Worm (Caenorhabditis elegans) whole organism, L1 larva: ENCODE measurements around the gene ZK892.5.
A peak's percentile ranks its signal among the peaks of the same experiment; 100 is the strongest.
"Not testable (repeated sequence)": the region's sequence is repeated elsewhere in the genome, so short reads cannot be mapped to it uniquely, and the experiment has no call there.

ENCODE experiments used
- C04F5.9 ChIP-seq: sonication (generic microtip); optimal IDR thresholded peaks from 2 replicates; lab custom pipeline; 2016; ENCODE audit warnings: missing genetic modification characterization, missing compliant biosample characterization
- F16B12.6 ChIP-seq: fragments of 150-350 bp; optimal IDR thresholded peaks from 2 replicates; lab custom pipeline; 2014; ENCODE audit warnings: missing biosample characterization, missing genetic modification characterization
- alr-1 ChIP-seq: fragments of 200-800 bp; sonication (Bioruptor generic); optimal IDR thresholded peaks from 2 replicates; lab custom pipeline; 2018; ENCODE audit warnings: borderline replicate concordance, mild to moderate bottlenecking, missing genetic modification characterization, missing compliant biosample characterization
- aly-2 ChIP-seq: fragments of 150-350 bp; optimal IDR thresholded peaks from 2 replicates; lab custom pipeline; 2014; ENCODE audit warnings: missing biosample characterization, missing genetic modification characterization
- ceh-63 ChIP-seq: fragments of 200-800 bp; sonication (Bioruptor generic); optimal IDR thresholded peaks from 2 replicates; lab custom pipeline; 2018; ENCODE audit warnings: mild to moderate bottlenecking, missing genetic modification characterization, missing compliant biosample characterization
- ceh-88 ChIP-seq: fragments of 200-800 bp; sonication (Bioruptor generic); IDR thresholded peaks from 2 replicates; pipeline ENCODE4 v1.3.6; 2022; ENCODE audit warnings: missing genetic modification characterization, missing compliant biosample characterization
- ceh-90 ChIP-seq: sonication (generic microtip); optimal IDR thresholded peaks from 2 replicates; lab custom pipeline; 2016; ENCODE audit warnings: missing genetic modification characterization, missing compliant biosample characterization
- dpl-1 ChIP-seq, 3 experiments: fragments of 150-350 bp in 2 of 3; sonication (generic microtip) in 1 of 3; optimal IDR thresholded peaks; 2 replicates each; lab custom pipeline; 2014 to 2017; ENCODE audit warnings: missing biosample characterization in 3 of 3, missing genetic modification characterization in 3 of 3, missing genetic modification reagents in 3 of 3
- dsc-1 ChIP-seq: sonication (generic microtip); optimal IDR thresholded peaks from 2 replicates; lab custom pipeline; 2016; ENCODE audit warnings: mild to moderate bottlenecking, missing genetic modification characterization, missing compliant biosample characterization
- efl-1 ChIP-seq, 4 experiments: fragments of 150-350 bp; optimal IDR thresholded peaks in 3 of 4; peaks in 1 of 4; 1 replicate in 1 of 4; 2 replicates in 3 of 4; lab custom pipeline; 2014; ENCODE audit warnings: missing biosample characterization in 2 of 4, missing genetic modification characterization in 2 of 4, missing genetic modification reagents in 2 of 4
- egl-13 ChIP-seq: sonication (generic microtip); optimal IDR thresholded peaks from 2 replicates; lab custom pipeline; 2016; ENCODE audit warnings: missing genotype, missing genetic modification reagents, missing genetic modification characterization, missing compliant biosample characterization
- elt-3 ChIP-seq, 6 experiments: fragments of 150-350 bp in 1 of 6; sonication (generic microtip); optimal IDR thresholded peaks; 2 replicates each; lab custom pipeline; 2017 to 2018; ENCODE audit warnings: missing biosample characterization in 6 of 6, missing genetic modification characterization in 6 of 6, inconsistent platforms in 1 of 6
- fos-1 ChIP-seq: fragments of 150-350 bp; optimal IDR thresholded peaks from 2 replicates; lab custom pipeline; 2014; ENCODE audit warnings: missing biosample characterization, missing genetic modification characterization
- irx-1 ChIP-seq: sonication (generic microtip); optimal IDR thresholded peaks from 2 replicates; lab custom pipeline; 2016; ENCODE audit warnings: missing genetic modification characterization, missing compliant biosample characterization
- jun-1 ChIP-seq: fragments of 150-350 bp; optimal IDR thresholded peaks from 2 replicates; lab custom pipeline; 2014; ENCODE audit warnings: missing biosample characterization, missing genetic modification reagents, missing genetic modification characterization
- lin-14 ChIP-seq: fragments of 200-800 bp; sonication (Bioruptor generic); optimal IDR thresholded peaks from 2 replicates; lab custom pipeline; 2018; ENCODE audit warnings: mild to moderate bottlenecking, missing genetic modification characterization, moderate library complexity, missing compliant biosample characterization
- lin-15B ChIP-seq: fragments of 150-350 bp; sonication (generic microtip); optimal IDR thresholded peaks from 3 replicates; lab custom pipeline; 2014; ENCODE audit warnings: missing biosample characterization, missing genetic modification characterization
- lin-35 ChIP-seq, 2 experiments: fragments of 150-350 bp; optimal IDR thresholded peaks; 2 replicates each; lab custom pipeline; 2014; ENCODE audit warnings: missing biosample characterization in 2 of 2, missing genetic modification characterization in 2 of 2, missing genetic modification reagents in 2 of 2
- lin-39 ChIP-seq: fragments of 150-350 bp; optimal IDR thresholded peaks from 2 replicates; lab custom pipeline; 2014; ENCODE audit warnings: missing biosample characterization, missing genetic modification reagents, missing genetic modification characterization
- lsy-2 ChIP-seq, 2 experiments: fragments of 150-350 bp; optimal IDR thresholded peaks; 2 replicates each; lab custom pipeline; 2014; ENCODE audit warnings: missing biosample characterization in 2 of 2, missing genetic modification characterization in 2 of 2
- mab-9 ChIP-seq: fragments of 200-800 bp; sonication (Bioruptor generic); IDR thresholded peaks from 2 replicates; pipeline ENCODE4 v1.3.6; 2022; ENCODE audit warnings: missing genetic modification reagents, missing genetic modification characterization, missing compliant biosample characterization
- mdl-1 ChIP-seq, 2 experiments: fragments of 150-350 bp; optimal IDR thresholded peaks; 2 replicates each; lab custom pipeline; 2014 to 2017; ENCODE audit warnings: missing biosample characterization in 2 of 2, missing genetic modification characterization in 2 of 2, inconsistent platforms in 1 of 2
- mep-1 ChIP-seq: fragments of 150-350 bp; optimal IDR thresholded peaks from 2 replicates; lab custom pipeline; 2014; ENCODE audit warnings: missing biosample characterization, missing genetic modification characterization
- nhr-19 ChIP-seq: fragments of 200-800 bp; sonication (Bioruptor generic); conservative IDR thresholded peaks from 2 replicates; pipeline ENCODE4 v1.3.6; 2022; ENCODE audit warnings: missing genetic modification characterization, missing compliant biosample characterization
- nhr-20 ChIP-seq: sonication (generic microtip); optimal IDR thresholded peaks from 2 replicates; lab custom pipeline; 2016; ENCODE audit warnings: mild to moderate bottlenecking, missing genetic modification characterization, missing compliant biosample characterization
- nhr-28 ChIP-seq: fragments of 150-350 bp; optimal IDR thresholded peaks from 2 replicates; lab custom pipeline; 2014; ENCODE audit warnings: missing biosample characterization, missing genetic modification characterization
- nhr-47 ChIP-seq: sonication (generic microtip); optimal IDR thresholded peaks from 2 replicates; lab custom pipeline; 2016; ENCODE audit warnings: mild to moderate bottlenecking, missing genetic modification characterization, moderate library complexity, missing compliant biosample characterization
- nhr-71 ChIP-seq: sonication (generic microtip); optimal IDR thresholded peaks from 2 replicates; lab custom pipeline; 2016; ENCODE audit warnings: mild to moderate bottlenecking, missing genetic modification characterization, moderate library complexity, missing compliant biosample characterization
- snpc-4 ChIP-seq: fragments of 150-350 bp; optimal IDR thresholded peaks from 2 replicates; lab custom pipeline; 2014; ENCODE audit warnings: missing biosample characterization, missing genetic modification characterization
- snu-23 ChIP-seq: sonication (generic microtip); optimal IDR thresholded peaks from 2 replicates; lab custom pipeline; 2016; ENCODE audit warnings: missing genetic modification characterization, missing compliant biosample characterization
- sup-37 ChIP-seq: fragments of 200-800 bp; sonication (Bioruptor generic); optimal IDR thresholded peaks from 2 replicates; lab custom pipeline; 2018; ENCODE audit warnings: mild to moderate bottlenecking, missing genetic modification characterization, missing compliant biosample characterization
- tbx-2 ChIP-seq: sonication (generic microtip); optimal IDR thresholded peaks from 2 replicates; lab custom pipeline; 2016; ENCODE audit warnings: missing genetic modification characterization, missing compliant biosample characterization
- tlp-1 ChIP-seq: fragments of 150-350 bp; optimal IDR thresholded peaks from 2 replicates; lab custom pipeline; 2014; ENCODE audit warnings: missing biosample characterization, missing genetic modification characterization
- unc-62 ChIP-seq: fragments of 150-350 bp; optimal IDR thresholded peaks from 2 replicates; lab custom pipeline; 2014; ENCODE audit warnings: missing biosample characterization, missing genetic modification reagents, missing genetic modification characterization
- unc-86 ChIP-seq: sonication (generic microtip); optimal IDR thresholded peaks from 2 replicates; lab custom pipeline; 2016; ENCODE audit warnings: missing genetic modification characterization, missing compliant biosample characterization
- vab-15 ChIP-seq: sonication (generic microtip); optimal IDR thresholded peaks from 2 replicates; lab custom pipeline; 2017; ENCODE audit warnings: missing genotype, mild to moderate bottlenecking, missing genetic modification characterization, missing compliant biosample characterization
- xbp-1 ChIP-seq: sonication (generic microtip); optimal IDR thresholded peaks from 2 replicates; lab custom pipeline; 2016; ENCODE audit warnings: missing genetic modification characterization, missing compliant biosample characterization
- ztf-11 ChIP-seq, 2 experiments: sonication (generic microtip); optimal IDR thresholded peaks; 2 replicates each; lab custom pipeline; 2016 to 2017; ENCODE audit warnings: missing genetic modification characterization in 2 of 2, missing biosample characterization in 1 of 2, missing compliant biosample characterization in 1 of 2

Gene ZK892.5

ce11 chrII:10001065-10001464 lies 7.0 kb upstream of the ZK892.5 start, which contains the start of gene nlt-1 (continued):
- TF ChIP-seq lin-15B (tag; lab: Kevin White, UChicago): no peak
- no peak for TF ChIP-seq nhr-28 (tag; lab: Kevin White, UChicago)
- TF ChIP-seq ceh-90 (tag; lab: Kevin White, UChicago): no peak
- no peak for TF ChIP-seq egl-13 (tag; lab: Kevin White, UChicago)
- no peak for TF ChIP-seq ceh-63 (GFP tag; lab: Kevin White, UChicago)
- no peak for TF ChIP-seq snu-23 (GFP tag; lab: Kevin White, UChicago)
- TF ChIP-seq unc-62 (GFP tag; lab: Kevin White, UChicago): no peak
- TF ChIP-seq vab-15 (tag; lab: Kevin White, UChicago): no peak
- TF ChIP-seq lsy-2 (tag; optimal IDR thresholded peaks at IDR 0.05; lab: Kevin White, UChicago): peak in 1 of 2 experiments; percentile 31
- TF ChIP-seq tbx-2 (tag; lab: Kevin White, UChicago): no peak
- 0 out of 2 replicates have a peak, but pooled peaks have one; percentile 2 for TF ChIP-seq nhr-19
- TF ChIP-seq snpc-4 (tag; lab: Kevin White, UChicago): no peak
- TF ChIP-seq jun-1 (tag; lab: Kevin White, UChicago): no peak
- TF ChIP-seq unc-86 (tag; lab: Kevin White, UChicago): no peak
- TF ChIP-seq F16B12.6 (tag; lab: Kevin White, UChicago): no peak
- no peak for TF ChIP-seq fos-1 (tag; lab: Kevin White, UChicago)
- TF ChIP-seq tlp-1 (tag; lab: Kevin White, UChicago): peak; percentile 59
- TF ChIP-seq lin-14 (GFP tag; lab: Kevin White, UChicago): no peak
- peak; percentile 66 for TF ChIP-seq nhr-20 (tag; lab: Kevin White, UChicago)
- no peak for TF ChIP-seq nhr-47
- no peak for TF ChIP-seq ztf-11 (tag; optimal IDR thresholded peaks at IDR 0.05; lab: Kevin White, UChicago)
- TF ChIP-seq mep-1 (tag; lab: Kevin White, UChicago): no peak
- no peak for TF ChIP-seq ceh-88 (GFP tag; lab: Robert Waterston, UW)
- no peak for TF ChIP-seq mab-9 (GFP tag; lab: Robert Waterston, UW)
- peak; percentile 38 for TF ChIP-seq nhr-71 (tag; lab: Kevin White, UChicago)
- no peak for TF ChIP-seq irx-1
- no peak for TF ChIP-seq aly-2 (tag; lab: Kevin White, UChicago)
- TF ChIP-seq lin-35 (GFP tag; optimal IDR thresholded peaks at IDR 0.05; lab: Kevin White, UChicago): peak in 1 of 2 experiments; percentile 58
- no peak for TF ChIP-seq dpl-1 (GFP tag; optimal IDR thresholded peaks at IDR 0.05; lab: Kevin White, UChicago)
- no peak for TF ChIP-seq C04F5.9 (tag; lab: Kevin White, UChicago)
- no peak for TF ChIP-seq sup-37
- no peak for TF ChIP-seq alr-1 (tag; lab: Kevin White, UChicago)
- peak in 1 of 6 experiments; percentile 41 for TF ChIP-seq elt-3 (tag; optimal IDR thresholded peaks at IDR 0.05; lab: Kevin White, UChicago)
- TF ChIP-seq xbp-1 (tag; lab: Kevin White, UChicago): no peak

ce11 chrII:10001546-10001945 lies 6.5 kb upstream of the ZK892.5 start, which contains the start of gene ZK892.3:
Gene ZK892.3 (plus strand): TSS chrII:10001846.
- no peak for TF ChIP-seq efl-1 (optimal IDR thresholded peaks at IDR 0.05; lab: Kevin White, UChicago)
- TF ChIP-seq efl-1 (GFP tag; optimal IDR thresholded peaks at IDR 0.05 in 1 of 2; lab: Kevin White, UChicago): peak in 1 of 2 experiments; percentile 43
- TF ChIP-seq dpl-1 (GFP tag; optimal IDR thresholded peaks at IDR 0.05; lab: Kevin White, UChicago): no peak

ce11 chrII:10006266-10006665 lies 1.8 kb upstream of the ZK892.5 start, which contains the start of gene ZK892.4:
Gene ZK892.4 (plus strand): TSS chrII:10006566.
- TF ChIP-seq mdl-1 (tag; optimal IDR thresholded peaks at IDR 0.05; lab: Kevin White, UChicago); lin-39 (tag; lab: Kevin White, UChicago); dsc-1 (tag; lab: Kevin White, UChicago): not testable (repeated sequence)
- TF ChIP-seq, all 84 proteins: peak for 0; not testable (repeated sequence) for 84
